Fruit fly (Drosophila melanogaster): ENCODE data around the gene MSBP.

Gene MSBP

DNA sequence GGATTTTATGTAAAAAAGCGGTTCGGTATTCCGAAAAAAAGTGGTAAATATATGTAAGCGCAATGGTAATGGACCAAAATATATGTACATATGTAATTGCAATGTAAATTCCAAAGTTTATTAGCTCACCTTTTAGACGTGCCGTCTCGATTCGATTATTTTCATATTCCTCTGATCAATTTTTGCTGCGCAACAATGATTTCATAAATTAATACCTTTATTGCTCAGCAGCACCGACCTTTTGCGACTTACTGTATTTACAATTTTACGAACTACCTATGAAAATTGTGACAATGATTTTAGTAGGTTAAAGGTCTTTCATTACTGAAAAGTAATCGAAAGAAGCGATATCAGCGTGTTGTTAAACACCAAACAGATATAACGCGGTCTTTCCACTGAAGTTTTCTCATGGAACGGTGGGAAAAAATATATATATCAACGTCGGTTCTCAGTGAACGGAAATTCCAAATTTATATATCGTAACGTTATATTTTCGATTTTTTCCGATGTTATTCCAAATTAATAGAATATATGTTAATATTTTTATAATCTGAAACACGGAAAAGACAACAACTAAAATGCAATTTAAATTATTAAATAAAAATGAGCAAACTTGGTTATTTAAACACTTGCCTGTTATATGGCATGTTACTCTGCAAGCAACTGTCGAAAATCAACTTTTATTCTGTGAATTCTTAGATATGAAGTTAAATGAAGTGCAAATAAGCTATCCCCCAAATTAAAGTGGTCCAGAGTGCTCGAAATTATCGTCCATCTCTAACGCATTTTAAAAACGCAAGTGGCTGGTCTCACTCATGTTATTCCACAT is at the start of gene MSBP, which contains the start of gene CG15916:
Gene MSBP, minus strand, starts transcription at position 330 of the 829 bp plus-strand sequence.
Gene CG15916, plus strand, starts transcription at position 810 of the 829 bp plus-strand sequence.
- no peak for TF ChIP-seq insv (optimal IDR thresholded peaks at IDR 0.05)
- TF ChIP-seq Myc (optimal IDR thresholded peaks at IDR 0.05) = no peak
- TF ChIP-seq psq (optimal IDR thresholded peaks at IDR 0.05) = no peak
- TF ChIP-seq Sin3A (optimal IDR thresholded peaks at IDR 0.05) = no peak
- no peak for TF ChIP-seq h (optimal IDR thresholded peaks at IDR 0.05)
- no peak for TF ChIP-seq ttk (optimal IDR thresholded peaks at IDR 0.05)

DNA sequence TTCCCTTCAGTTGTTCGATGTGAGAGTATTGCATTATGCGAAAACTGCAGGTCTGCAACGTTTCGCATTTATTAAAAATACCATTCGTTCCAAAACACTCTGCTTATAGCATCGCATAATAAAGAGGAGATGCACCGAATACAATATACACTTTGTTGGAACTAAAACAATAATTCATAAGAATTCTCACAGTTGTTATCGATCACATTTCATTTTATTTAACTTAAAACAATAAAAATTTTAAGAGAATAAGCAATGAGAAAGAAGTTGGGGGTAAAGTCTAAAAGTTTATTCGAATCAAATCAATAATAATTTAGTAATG is 44.3 kb upstream of the MSBP start:
- no peak for TF ChIP-seq Myc (optimal IDR thresholded peaks at IDR 0.05)

DNA sequence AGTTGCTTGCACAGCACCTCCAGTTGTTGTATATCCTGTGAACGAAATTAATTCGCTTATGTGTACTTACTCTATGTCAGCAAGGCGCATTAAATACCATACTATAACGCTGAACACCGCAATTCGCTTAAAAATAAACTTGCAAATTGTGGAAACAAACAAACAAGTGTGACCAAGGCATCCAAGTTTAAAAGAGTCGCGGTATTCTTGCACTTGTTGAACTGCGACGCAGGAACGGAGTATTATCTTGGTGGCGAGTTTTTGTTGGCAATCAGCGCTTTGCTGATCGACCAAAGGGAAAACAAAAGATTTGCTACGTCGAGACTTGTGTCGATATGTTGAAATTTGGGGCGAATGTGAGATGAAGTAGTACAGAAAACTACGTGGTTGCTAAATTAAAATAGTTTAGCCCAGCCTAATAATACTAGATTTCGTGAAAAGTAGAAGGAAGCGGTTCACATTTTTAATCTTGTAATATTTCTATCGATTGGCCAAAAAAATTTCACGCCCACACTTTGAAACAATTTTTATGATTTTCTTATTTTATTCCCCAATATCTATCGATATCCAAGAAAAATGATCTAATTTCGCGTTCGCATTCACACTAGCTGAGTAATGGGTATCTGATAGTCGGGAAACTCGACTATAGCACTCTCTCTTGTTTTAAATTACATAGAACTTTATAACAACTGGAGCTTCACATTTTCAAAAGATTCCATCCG is 43.8 kb upstream of the MSBP start, which contains the start of gene Ranbp16:
Gene Ranbp16, minus strand, starts transcription at position 364 of the 722 bp plus-strand sequence.
- no peak for TF ChIP-seq psq (optimal IDR thresholded peaks at IDR 0.05)
- TF ChIP-seq ttk (optimal IDR thresholded peaks at IDR 0.05) = no peak
- TF ChIP-seq Myc (optimal IDR thresholded peaks at IDR 0.05) = no peak
- TF ChIP-seq insv (optimal IDR thresholded peaks at IDR 0.05) = no peak
- TF ChIP-seq h (optimal IDR thresholded peaks at IDR 0.05) = no peak
- no peak for TF ChIP-seq Sin3A (optimal IDR thresholded peaks at IDR 0.05)

DNA sequence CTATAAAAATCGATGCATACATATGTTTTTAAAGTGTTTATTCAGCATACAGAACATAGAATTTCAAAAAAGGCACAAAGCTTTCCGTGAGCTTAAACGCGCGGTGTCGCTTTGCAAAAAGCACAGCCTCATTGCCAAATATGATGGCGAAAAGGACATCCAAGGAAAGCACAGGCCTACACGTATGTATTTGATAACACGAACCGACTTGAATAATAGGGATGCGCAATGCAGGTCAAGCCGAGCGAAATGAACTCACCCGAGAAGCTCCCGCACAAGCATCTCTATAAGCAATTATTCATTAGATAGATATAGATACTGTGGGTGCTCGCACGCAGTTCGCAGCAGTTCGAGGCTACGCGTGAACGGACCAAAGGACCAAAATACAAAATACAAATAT is 34.9 kb upstream of the MSBP start, which contains the start of gene Lcch3:
Gene Lcch3, plus strand, starts transcription at position 301 of the 400 bp plus-strand sequence.
- TF ChIP-seq insv (optimal IDR thresholded peaks at IDR 0.05) (no peak), ttk (optimal IDR thresholded peaks at IDR 0.05) (no peak), Sin3A (optimal IDR thresholded peaks at IDR 0.05) (no peak), Myc (optimal IDR thresholded peaks at IDR 0.05) (no peak), psq (optimal IDR thresholded peaks at IDR 0.05) (no peak), h (optimal IDR thresholded peaks at IDR 0.05) (no peak)

DNA sequence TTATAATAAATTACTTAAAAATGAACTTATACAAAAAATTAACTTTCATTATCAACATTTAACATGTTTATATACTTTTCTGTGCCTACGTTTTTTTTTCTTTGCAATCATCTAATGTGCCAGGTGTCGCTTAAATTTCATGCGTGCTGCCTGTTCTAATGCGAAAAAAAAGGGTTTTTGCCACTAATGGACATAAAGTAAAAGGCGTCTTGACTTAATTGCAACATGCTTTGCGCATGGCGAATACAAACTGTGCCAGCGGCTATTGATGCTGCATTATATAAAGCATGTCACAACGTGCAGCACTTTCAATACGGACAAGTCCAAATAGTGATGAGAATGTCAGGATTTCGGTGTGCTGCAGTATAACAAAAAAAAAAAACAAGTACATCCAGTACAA is 31.7 kb upstream of the MSBP start, which contains the start of gene CG8916:
Gene CG8916, plus strand, starts transcription at position 301 of the 400 bp plus-strand sequence.
- TF ChIP-seq insv (optimal IDR thresholded peaks at IDR 0.05) = no peak
- TF ChIP-seq Sin3A (optimal IDR thresholded peaks at IDR 0.05) = no peak
- TF ChIP-seq h (optimal IDR thresholded peaks at IDR 0.05) = no peak
- no peak for TF ChIP-seq psq (optimal IDR thresholded peaks at IDR 0.05)
- TF ChIP-seq Myc (optimal IDR thresholded peaks at IDR 0.05) = no peak
- TF ChIP-seq ttk (optimal IDR thresholded peaks at IDR 0.05) = no peak

DNA sequence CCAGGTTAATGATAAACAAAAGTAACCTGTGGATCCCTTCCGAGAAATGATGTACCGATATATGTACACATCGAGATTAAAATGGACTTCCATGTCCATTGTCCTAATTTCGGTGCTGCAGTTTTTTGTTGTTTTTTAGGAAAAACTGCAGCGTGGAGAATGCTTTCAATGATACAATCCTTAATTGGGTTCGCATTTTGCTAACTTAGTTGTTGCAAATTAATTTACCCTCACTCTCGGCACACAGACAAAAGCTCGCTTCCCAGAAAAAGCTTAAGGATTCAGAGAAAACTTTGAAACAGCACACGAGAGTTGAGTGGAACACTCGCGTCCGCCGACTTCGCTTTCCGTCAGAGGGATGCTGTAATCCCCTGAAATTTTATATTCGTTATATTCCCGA is 20.7 kb upstream of the MSBP start, which contains the start of gene Lrp4:
Gene Lrp4, plus strand, starts transcription at position 301 of the 400 bp plus-strand sequence.
- TF ChIP-seq Myc (optimal IDR thresholded peaks at IDR 0.05) = no peak
- TF ChIP-seq psq (optimal IDR thresholded peaks at IDR 0.05) = no peak
- TF ChIP-seq h (optimal IDR thresholded peaks at IDR 0.05) = no peak
- TF ChIP-seq insv (optimal IDR thresholded peaks at IDR 0.05) = no peak
- no peak for TF ChIP-seq Sin3A (optimal IDR thresholded peaks at IDR 0.05)
- TF ChIP-seq ttk (optimal IDR thresholded peaks at IDR 0.05) = no peak

DNA sequence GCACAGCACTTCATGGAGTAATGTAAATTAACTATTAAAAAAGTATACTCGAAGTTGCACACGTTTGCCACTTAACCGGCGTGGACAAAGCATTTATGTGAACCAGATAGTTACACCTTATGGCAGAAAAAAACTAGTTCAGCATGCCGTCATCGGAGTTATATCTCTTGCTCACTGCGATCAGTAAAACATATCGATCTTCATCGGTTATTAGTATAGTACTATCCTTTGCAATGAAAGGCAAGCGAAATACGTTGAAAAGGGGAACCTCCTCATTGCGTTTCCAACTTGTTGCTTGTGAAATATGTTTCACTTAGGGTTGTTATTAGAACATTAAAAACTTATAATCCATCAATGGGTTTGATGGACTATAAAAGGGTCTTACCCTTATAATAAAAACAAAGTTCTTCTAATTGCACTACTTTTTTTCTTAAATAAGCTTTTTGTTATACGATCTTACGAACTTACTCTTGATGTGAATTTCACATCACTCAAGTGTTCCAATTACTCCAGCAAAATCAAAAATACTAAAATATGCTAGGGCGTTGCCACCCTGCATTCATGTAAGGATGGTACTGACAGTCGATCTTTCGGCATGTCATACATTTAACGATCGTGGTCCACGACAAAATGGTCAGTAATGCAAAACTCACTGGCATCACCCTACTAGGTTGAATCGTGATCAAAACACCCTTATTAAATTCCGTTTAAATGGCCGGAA is 19.8 kb upstream of the MSBP start, which contains the start of gene CycD:
Gene CycD, minus strand, starts transcription at position 113 of the 721 bp plus-strand sequence.
- TF ChIP-seq ttk (optimal IDR thresholded peaks at IDR 0.05) (no peak), psq (optimal IDR thresholded peaks at IDR 0.05) (no peak), h (optimal IDR thresholded peaks at IDR 0.05) (no peak), Sin3A (optimal IDR thresholded peaks at IDR 0.05) (no peak), Myc (optimal IDR thresholded peaks at IDR 0.05) (no peak), insv (optimal IDR thresholded peaks at IDR 0.05) (no peak)

DNA sequence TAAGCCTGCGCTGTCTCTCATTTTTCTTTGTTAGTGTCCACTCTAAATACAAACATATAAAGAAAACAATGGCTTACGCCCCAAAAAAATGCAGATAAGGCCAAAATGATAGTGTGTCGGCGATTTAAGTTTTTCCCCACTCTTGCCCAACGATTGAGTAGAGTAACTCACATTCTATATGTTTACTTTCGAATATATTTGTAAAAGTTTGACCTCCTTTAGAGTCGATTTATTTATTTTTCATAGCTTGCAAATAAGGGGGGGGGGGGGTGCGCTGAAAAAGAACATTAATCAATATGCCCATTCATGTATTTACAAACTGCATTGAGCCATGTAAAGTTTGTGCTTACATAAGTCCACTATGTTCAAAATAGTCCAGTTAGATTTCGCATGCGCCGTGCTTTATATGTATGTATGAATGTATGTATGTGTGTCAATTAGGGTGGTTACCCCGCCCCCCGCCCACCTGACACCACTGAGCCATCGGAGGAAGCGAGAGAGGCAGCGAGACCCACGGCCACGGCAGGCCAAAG is 3.9 kb upstream of the MSBP start:
- TF ChIP-seq insv (optimal IDR thresholded peaks at IDR 0.05) (no peak), Sin3A (optimal IDR thresholded peaks at IDR 0.05) (no peak), ttk (optimal IDR thresholded peaks at IDR 0.05) (no peak), psq (optimal IDR thresholded peaks at IDR 0.05) (no peak), h (optimal IDR thresholded peaks at IDR 0.05) (no peak), Myc (optimal IDR thresholded peaks at IDR 0.05) (no peak)

DNA sequence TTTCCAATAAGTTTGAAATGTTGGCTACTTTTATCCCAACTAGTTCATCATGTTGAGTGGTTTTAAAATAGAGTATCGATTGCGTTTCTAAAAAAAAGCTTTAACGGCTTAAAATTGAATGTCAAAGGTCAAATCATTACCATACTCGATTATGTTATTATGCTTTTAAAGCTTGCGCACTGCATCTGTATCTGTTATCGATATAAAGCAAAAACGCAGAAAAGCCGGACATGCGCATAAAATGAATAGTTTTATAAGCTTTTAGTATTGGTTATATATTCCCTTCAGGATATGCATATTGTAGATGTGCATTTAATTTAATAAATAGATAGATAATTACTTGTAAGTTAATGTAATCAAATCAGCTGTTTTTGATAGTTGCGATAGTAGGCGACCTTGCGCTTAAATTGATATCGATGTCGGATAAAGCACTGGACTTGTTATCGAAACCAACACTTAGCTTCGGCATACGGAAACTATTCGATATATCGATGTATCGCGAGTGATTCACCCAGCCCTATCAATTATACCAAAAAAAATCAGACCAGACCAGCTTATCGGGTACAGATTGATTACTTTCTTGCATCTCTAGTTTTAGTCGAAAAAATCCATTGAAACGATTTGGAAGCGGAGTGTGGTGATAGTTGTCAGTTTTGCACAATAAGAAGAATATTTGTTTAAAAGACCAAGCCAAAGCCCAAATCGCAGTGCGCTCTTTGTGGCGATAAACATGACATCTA is 1.9 kb upstream of the MSBP start, which contains the start of gene shi:
Gene shi, plus strand, starts transcription at position 511 of the 740 bp plus-strand sequence.
- no peak for TF ChIP-seq psq (optimal IDR thresholded peaks at IDR 0.05)
- TF ChIP-seq Sin3A (optimal IDR thresholded peaks at IDR 0.05) = no peak
- no peak for TF ChIP-seq Myc (optimal IDR thresholded peaks at IDR 0.05)
- no peak for TF ChIP-seq insv (optimal IDR thresholded peaks at IDR 0.05)
- TF ChIP-seq ttk (optimal IDR thresholded peaks at IDR 0.05) = no peak
- TF ChIP-seq h (optimal IDR thresholded peaks at IDR 0.05) = no peak

DNA sequence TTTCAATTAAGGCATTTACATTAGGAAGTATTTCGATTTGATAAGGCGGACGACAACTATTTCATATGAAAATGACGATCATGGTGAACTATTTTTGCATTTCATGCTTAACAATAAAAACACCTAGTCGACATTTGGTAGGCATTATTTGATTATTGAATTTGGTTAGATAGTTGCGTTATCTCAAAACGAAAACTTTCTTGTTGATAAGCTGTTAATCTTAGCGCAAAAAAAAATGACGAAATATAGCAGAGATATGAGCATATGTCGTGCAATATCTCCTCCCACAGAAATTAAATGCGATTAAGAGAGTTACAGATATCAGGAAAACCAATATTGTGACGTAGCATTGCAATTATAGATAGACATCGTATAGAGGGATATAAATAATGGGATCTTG is 1.1 kb downstream of the MSBP start:
- TF ChIP-seq insv (optimal IDR thresholded peaks at IDR 0.05) = no peak
- no peak for TF ChIP-seq h (optimal IDR thresholded peaks at IDR 0.05)
- TF ChIP-seq Myc (optimal IDR thresholded peaks at IDR 0.05) = no peak
- TF ChIP-seq Sin3A (optimal IDR thresholded peaks at IDR 0.05) = no peak
- no peak for TF ChIP-seq ttk (optimal IDR thresholded peaks at IDR 0.05)
- no peak for TF ChIP-seq psq (optimal IDR thresholded peaks at IDR 0.05)

DNA sequence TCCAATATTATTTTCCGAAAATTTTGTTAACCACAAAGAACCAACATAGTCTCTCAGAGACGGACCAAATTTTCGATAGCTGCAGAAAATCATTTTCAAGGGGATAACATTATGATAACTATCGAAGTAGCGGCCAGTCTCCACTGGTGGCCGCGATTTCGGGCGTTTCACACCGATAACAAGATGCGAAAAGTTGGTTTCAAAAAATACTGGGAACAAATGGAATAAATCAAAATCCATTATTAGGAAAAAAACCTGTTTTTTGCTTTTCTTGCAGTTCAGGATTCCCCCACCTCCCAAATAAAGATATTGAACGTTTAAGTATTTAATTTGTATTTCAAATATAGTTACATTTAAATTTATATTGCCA is 2.7 kb downstream of the MSBP start, which contains the start of gene tay:
Gene tay, minus strand, starts transcription at position 65 of the 370 bp plus-strand sequence.
- TF ChIP-seq Sin3A (optimal IDR thresholded peaks at IDR 0.05) (no peak), h (optimal IDR thresholded peaks at IDR 0.05) (no peak), psq (optimal IDR thresholded peaks at IDR 0.05) (no peak), insv (optimal IDR thresholded peaks at IDR 0.05) (no peak), ttk (optimal IDR thresholded peaks at IDR 0.05) (no peak), Myc (optimal IDR thresholded peaks at IDR 0.05) (no peak)
